Fruit fly (Drosophila melanogaster) whole organism, embryonic: Measurements from ENCODE around the gene veli.

Experiments used
- Atf-2 ChIP-seq: fragments of 200-800 bp; sonication (Bioruptor generic); optimal IDR thresholded peaks from 2 replicates; lab custom pipeline; 2016; ENCODE audit warnings: missing biosample characterization, missing genetic modification characterization
- Atf6 ChIP-seq: fragments of 200-800 bp; sonication (Bioruptor generic); IDR thresholded peaks from 2 replicates; pipeline ENCODE4 v1.3.6; 2022; ENCODE audit warnings: missing biosample characterization, missing genetic modification characterization
- Bdp1 ChIP-seq: fragments of 200-800 bp; sonication (Bioruptor generic); optimal IDR thresholded peaks from 3 replicates; lab custom pipeline; 2016; ENCODE audit warnings: missing biosample characterization, missing genetic modification characterization
- CG10321 ChIP-seq: fragments of 200-800 bp; sonication (Bioruptor generic); IDR thresholded peaks from 2 replicates; pipeline ENCODE4 v1.3.6; 2022; ENCODE audit warnings: missing biosample characterization, missing genetic modification characterization
- CG10462 ChIP-seq: fragments of 200-800 bp; sonication (Bioruptor generic); optimal IDR thresholded peaks from 2 replicates; lab custom pipeline; 2016; ENCODE audit warnings: missing biosample characterization, missing genetic modification characterization
- CG11723 ChIP-seq: fragments of 200-800 bp; sonication (Bioruptor generic); optimal IDR thresholded peaks from 2 replicates; lab custom pipeline; 2017; ENCODE audit warnings: missing biosample characterization, mild to moderate bottlenecking, missing genetic modification characterization
- CG1233 ChIP-seq: fragments of 200-800 bp; sonication (Bioruptor generic); optimal IDR thresholded peaks from 4 replicates; lab custom pipeline; 2018; ENCODE audit warnings: missing biosample characterization, mild to moderate bottlenecking, missing genetic modification characterization
- CG12769 ChIP-seq: fragments of 200-800 bp; sonication (Bioruptor generic); optimal IDR thresholded peaks from 2 replicates; lab custom pipeline; 2019; ENCODE audit warnings: missing biosample characterization, mild to moderate bottlenecking, missing genetic modification characterization, moderate library complexity
- CG14050 ChIP-seq: fragments of 200-800 bp; sonication (Bioruptor generic); IDR thresholded peaks from 3 replicates; pipeline ENCODE4 v1.3.6; 2022; ENCODE audit warnings: missing biosample characterization, missing genetic modification characterization
- CG14441 ChIP-seq: fragments of 200-800 bp; sonication (Bioruptor generic); IDR thresholded peaks from 2 replicates; pipeline ENCODE4 v1.3.6; 2022; ENCODE audit warnings: missing biosample characterization, missing genetic modification characterization
- CG14667 ChIP-seq: fragments of 200-800 bp; sonication (Bioruptor generic); IDR thresholded peaks from 2 replicates; pipeline ENCODE4 v1.3.6; 2022; ENCODE audit warnings: missing biosample characterization, missing genetic modification characterization
- CG15479 ChIP-seq: fragments of 200-800 bp; sonication (Bioruptor generic); optimal IDR thresholded peaks from 3 replicates; lab custom pipeline; 2019; ENCODE audit warnings: missing biosample characterization, mild to moderate bottlenecking, missing genetic modification characterization, moderate library complexity
- CG1602 ChIP-seq: fragments of 200-800 bp; sonication (Bioruptor generic); optimal IDR thresholded peaks from 3 replicates; lab custom pipeline; 2016; ENCODE audit warnings: missing biosample characterization, missing genetic modification characterization
- CG16813 ChIP-seq: fragments of 200-800 bp; sonication (Bioruptor generic); IDR thresholded peaks from 3 replicates; pipeline ENCODE4 v1.3.6; 2022; ENCODE audit warnings: missing biosample characterization, missing genetic modification characterization; ENCODE audit not compliant: partially characterized antibody
- CG17328 ChIP-seq: fragments of 200-800 bp; sonication (Bioruptor generic); IDR thresholded peaks from 2 replicates; pipeline ENCODE4 v1.3.6; 2022; ENCODE audit warnings: missing biosample characterization, missing genetic modification characterization
- CG30020 ChIP-seq: fragments of 200-800 bp; optimal IDR thresholded peaks from 2 replicates; lab custom pipeline; 2019; ENCODE audit warnings: missing biosample characterization, mild to moderate bottlenecking, missing genetic modification characterization, moderate library complexity
- CG30403 ChIP-seq: fragments of 200-800 bp; sonication (Bioruptor generic); optimal IDR thresholded peaks from 3 replicates; lab custom pipeline; 2016; ENCODE audit warnings: missing biosample characterization, missing genetic modification characterization
- CG31388 ChIP-seq: fragments of 200-800 bp; sonication (Bioruptor generic); optimal IDR thresholded peaks from 2 replicates; lab custom pipeline; 2016; ENCODE audit warnings: missing biosample characterization, missing genetic modification characterization
- CG3281 ChIP-seq: fragments of 200-800 bp; sonication (Bioruptor generic); optimal IDR thresholded peaks from 3 replicates; lab custom pipeline; 2017; ENCODE audit warnings: missing biosample characterization, mild to moderate bottlenecking, missing genetic modification characterization
- CG33213 ChIP-seq: fragments of 200-800 bp; sonication (Bioruptor generic); optimal IDR thresholded peaks from 3 replicates; lab custom pipeline; 2016; ENCODE audit warnings: missing biosample characterization, missing genetic modification characterization
- CG3726 ChIP-seq: fragments of 200-800 bp; sonication (Bioruptor generic); IDR thresholded peaks from 3 replicates; pipeline ENCODE4, ENCODE4 v1.3.6; 2022; ENCODE audit warnings: missing biosample characterization, missing genetic modification characterization
- CG4404 ChIP-seq: fragments of 200-800 bp; sonication (Bioruptor generic); IDR thresholded peaks from 2 replicates; pipeline ENCODE4 v1.3.6; 2022; ENCODE audit warnings: missing biosample characterization, missing genetic modification characterization
- CG7357 ChIP-seq: fragments of 200-800 bp; sonication (Bioruptor generic); IDR thresholded peaks from 3 replicates; pipeline ENCODE4 v1.3.6; 2022; ENCODE audit warnings: missing biosample characterization, missing genetic modification characterization
- CG7372 ChIP-seq: fragments of 200-800 bp; sonication (Bioruptor generic); IDR thresholded peaks from 2 replicates; pipeline ENCODE4 v1.3.6; 2022; ENCODE audit warnings: missing biosample characterization, missing genetic modification characterization
- Camta ChIP-seq: fragments of 200-800 bp; sonication (Bioruptor generic); optimal IDR thresholded peaks from 2 replicates; lab custom pipeline; 2016; ENCODE audit warnings: missing biosample characterization, missing genetic modification characterization
- CkIIα-i1 ChIP-seq: fragments of 200-800 bp; sonication (Bioruptor generic); IDR thresholded peaks from 2 replicates; pipeline ENCODE4 v1.3.6; 2022; ENCODE audit warnings: missing biosample characterization, missing genetic modification characterization
- Dad ChIP-seq: fragments of 200-800 bp; sonication (Bioruptor generic); optimal IDR thresholded peaks from 3 replicates; lab custom pipeline; 2016; ENCODE audit warnings: missing biosample characterization, missing genetic modification characterization
- Ets97D ChIP-seq: fragments of 200-800 bp; sonication (Bioruptor generic); optimal IDR thresholded peaks from 3 replicates; lab custom pipeline; 2016; ENCODE audit warnings: missing biosample characterization, missing genetic modification characterization
- Fer2 ChIP-seq: fragments of 200-800 bp; sonication (Bioruptor generic); optimal IDR thresholded peaks from 2 replicates; lab custom pipeline; 2018; ENCODE audit warnings: missing biosample characterization, mild to moderate bottlenecking, missing genetic modification characterization, moderate library complexity
- Fer3 ChIP-seq: fragments of 200-800 bp; sonication (Bioruptor generic); optimal IDR thresholded peaks from 2 replicates; lab custom pipeline; 2018; ENCODE audit warnings: missing biosample characterization, mild to moderate bottlenecking, missing genetic modification characterization, moderate library complexity
- H2.0 ChIP-seq: fragments of 200-800 bp; sonication (Bioruptor generic); IDR thresholded peaks from 2 replicates; pipeline ENCODE4 v1.3.6; 2022; ENCODE audit warnings: missing biosample characterization, missing genetic modification characterization
- HLH54F ChIP-seq: fragments of 200-800 bp; sonication (Bioruptor generic); optimal IDR thresholded peaks from 3 replicates; lab custom pipeline; 2016; ENCODE audit warnings: missing biosample characterization, missing genetic modification characterization
- HmgD ChIP-seq: fragments of 200-800 bp; sonication (Bioruptor generic); optimal IDR thresholded peaks from 3 replicates; lab custom pipeline; 2016; ENCODE audit warnings: missing biosample characterization, missing genetic modification characterization
- NK7.1 ChIP-seq: fragments of 200-800 bp; sonication (Bioruptor generic); optimal IDR thresholded peaks from 3 replicates; lab custom pipeline; 2016; ENCODE audit warnings: missing biosample characterization, missing genetic modification characterization
- bab2 ChIP-seq: fragments of 200-800 bp; sonication (Bioruptor generic); optimal IDR thresholded peaks from 2 replicates; lab custom pipeline; 2016; ENCODE audit warnings: missing biosample characterization, missing genetic modification characterization
- cad ChIP-seq: fragments of >200 bp; optimal IDR thresholded peaks from 2 replicates; lab custom pipeline; 2017; ENCODE audit warnings: missing biosample characterization, missing genetic modification characterization
- chif ChIP-seq, 2 experiments: fragments of 200-800 bp; sonication (Bioruptor generic); optimal IDR thresholded peaks; 3 replicates each; lab custom pipeline; 2016; ENCODE audit warnings: missing biosample characterization in 2 of 2, missing genetic modification characterization in 2 of 2
- dimm ChIP-seq: fragments of 200-800 bp; sonication (Bioruptor generic); IDR thresholded peaks from 2 replicates; pipeline ENCODE4 v1.3.6; 2022; ENCODE audit warnings: missing biosample characterization, missing genetic modification characterization
- dmrt99B ChIP-seq: fragments of 200-800 bp; sonication (Bioruptor generic); optimal IDR thresholded peaks from 2 replicates; lab custom pipeline; 2018; ENCODE audit warnings: missing biosample characterization, mild to moderate bottlenecking, missing genetic modification characterization, moderate library complexity
- fd102C ChIP-seq: fragments of 200-800 bp; sonication (Bioruptor generic); optimal IDR thresholded peaks from 2 replicates; lab custom pipeline; 2018; ENCODE audit warnings: missing biosample characterization, mild to moderate bottlenecking, missing genetic modification characterization, moderate library complexity
- ftz-f1 ChIP-seq: fragments of 200-800 bp; sonication (Bioruptor generic); optimal IDR thresholded peaks from 2 replicates; lab custom pipeline; 2016; ENCODE audit warnings: missing biosample characterization, missing genetic modification characterization
- fu2 ChIP-seq: fragments of 200-800 bp; sonication (Bioruptor generic); optimal IDR thresholded peaks from 2 replicates; lab custom pipeline; 2016; ENCODE audit warnings: missing biosample characterization, missing genetic modification characterization
- gce ChIP-seq: fragments of 200-800 bp; sonication (Bioruptor generic); IDR thresholded peaks from 3 replicates; pipeline ENCODE4 v1.3.6; 2022; ENCODE audit warnings: missing biosample characterization, missing genetic modification characterization
- hb ChIP-seq: fragments of 200-800 bp; sonication (Bioruptor generic); IDR thresholded peaks from 3 replicates; pipeline ENCODE4 v1.3.6; 2022; ENCODE audit warnings: missing biosample characterization, missing genetic modification characterization; ENCODE audit not compliant: partially characterized antibody
- knrl ChIP-seq: fragments of 200-800 bp; sonication (Bioruptor generic); IDR thresholded peaks from 3 replicates; pipeline ENCODE4 v1.3.6; 2022; ENCODE audit warnings: missing biosample characterization, missing genetic modification characterization; ENCODE audit not compliant: partially characterized antibody
- mld ChIP-seq: fragments of 200-800 bp; sonication (Bioruptor generic); IDR thresholded peaks from 3 replicates; pipeline ENCODE4 v1.3.6; 2022; ENCODE audit warnings: missing biosample characterization, missing genetic modification characterization; ENCODE audit not compliant: partially characterized antibody
- pzg ChIP-seq: fragments of 200-800 bp; sonication (Bioruptor generic); optimal IDR thresholded peaks from 3 replicates; lab custom pipeline; 2018; ENCODE audit warnings: missing biosample characterization, mild to moderate bottlenecking, missing genetic modification characterization, moderate library complexity
- ro ChIP-seq: fragments of 200-800 bp; sonication (Bioruptor generic); IDR thresholded peaks from 2 replicates; pipeline ENCODE4 v1.3.6; 2022; ENCODE audit warnings: missing biosample characterization, missing genetic modification characterization
- stwl ChIP-seq: fragments of 200-800 bp; sonication (Bioruptor generic); optimal IDR thresholded peaks from 3 replicates; lab custom pipeline; 2018; ENCODE audit warnings: missing biosample characterization, mild to moderate bottlenecking, missing genetic modification characterization, moderate library complexity
- tio ChIP-seq: fragments of 200-800 bp; sonication (Bioruptor generic); optimal IDR thresholded peaks from 2 replicates; lab custom pipeline; 2017; ENCODE audit warnings: missing biosample characterization, missing genetic modification characterization, inconsistent platforms
- ttk ChIP-seq: fragments of 200-800 bp; sonication (Bioruptor generic); IDR thresholded peaks from 2 replicates; pipeline ENCODE4 v2.1.2; 2022; ENCODE audit warnings: missing biosample characterization, missing genetic modification characterization
- zfh1 ChIP-seq: fragments of 200-800 bp; sonication (Bioruptor generic); IDR thresholded peaks from 3 replicates; pipeline ENCODE4 v1.3.6; 2022; ENCODE audit warnings: missing biosample characterization, missing genetic modification characterization

veli gene

DNA sequence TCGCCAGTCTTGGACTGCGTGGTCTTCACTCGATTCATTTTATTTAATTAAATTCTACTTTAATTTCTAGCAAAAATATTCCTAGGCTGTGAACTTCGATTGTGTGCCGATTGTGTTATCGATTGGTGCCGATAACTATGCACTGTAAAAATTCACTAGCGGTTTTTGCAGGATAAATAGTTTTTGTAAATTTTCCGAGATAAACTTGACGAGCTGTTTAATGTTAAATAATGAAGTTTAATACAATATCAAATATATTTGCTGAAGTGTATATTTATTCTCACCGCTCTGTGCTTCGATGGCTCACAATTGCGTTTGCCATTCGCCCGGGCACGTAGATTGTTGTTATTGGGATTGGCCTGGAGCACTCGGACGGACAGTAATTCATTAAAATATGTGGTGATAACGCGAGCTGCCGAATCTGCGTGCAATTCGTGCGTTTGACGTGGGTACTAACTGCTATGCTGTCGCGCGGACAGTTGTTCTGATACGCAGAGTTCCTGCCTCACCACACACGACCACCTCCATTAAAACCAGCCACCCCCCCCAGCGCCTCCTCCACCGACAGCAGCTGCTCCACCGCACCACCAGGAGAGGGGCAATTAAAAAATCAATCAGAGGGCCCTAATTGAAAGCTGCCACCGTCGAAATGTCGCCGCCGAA lies 40.4 kb downstream of the veli start, which contains the start of the genes EMC6 and Hr96 (continued):
- TF ChIP-seq cad (GFP tag; lab: Kevin White, UChicago) (no peak), dimm (GFP tag; lab: Robert Waterston, UW) (peak; percentile 75), Ets97D (GFP tag; lab: Kevin White, UChicago) (peak; percentile 93), Fer3 (tag; lab: Kevin White, UChicago) (peak; percentile 94), gce (peak; percentile 76), CG1233 (GFP tag; lab: Kevin White, UChicago) (peak; percentile 87), zfh1 (GFP tag; lab: Robert Waterston, UW) (peak; percentile 96), Dad (GFP tag; lab: Kevin White, UChicago) (peak; percentile 95), CkIIα-i1 (GFP tag; lab: Robert Waterston, UW) (peak; percentile 45; the same call in 1 of the 2 replicates), CG14050 (GFP tag; lab: Robert Waterston, UW) (peak; percentile 91), Atf-2 (peak; percentile 90), Camta (GFP tag; lab: Kevin White, UChicago) (peak; percentile 93), Fer2 (tag; lab: Kevin White, UChicago) (peak; percentile 90), CG7357 (GFP tag; lab: Robert Waterston, UW) (peak; percentile 82), Bdp1 (peak; percentile 85), CG15479 (GFP tag; lab: Kevin White, UChicago) (no peak), CG16813 (GFP tag; lab: Robert Waterston, UW) (peak; percentile 74), chif (GFP tag; optimal IDR thresholded peaks at IDR 0.05; lab: Kevin White, UChicago) (peak; percentile 89 to 94), CG30403 (GFP tag; lab: Kevin White, UChicago) (peak; percentile 97), HLH54F (GFP tag; lab: Kevin White, UChicago) (peak; percentile 96), CG10462 (GFP tag; lab: Kevin White, UChicago) (peak; percentile 88), fu2 (GFP tag; lab: Kevin White, UChicago) (peak; percentile 83), CG14441 (GFP tag; lab: Robert Waterston, UW) (peak; percentile 93), CG10321 (GFP tag; lab: Robert Waterston, UW) (peak; percentile 75), hb (GFP tag; lab: Robert Waterston, UW) (peak; percentile 61; the same call in 2 of the 3 replicates), CG7372 (peak; percentile 91), ttk (GFP tag; lab: Robert Waterston, UW) (peak; percentile 93), CG1602 (GFP tag; lab: Kevin White, UChicago) (peak; percentile 93), stwl (peak; percentile 80), CG30020 (tag; lab: Kevin White, UChicago) (peak; percentile 79), H2.0 (peak; percentile 90), CG3726 (GFP tag; lab: Robert Waterston, UW) (peak; percentile 89), CG11723 (GFP tag; lab: Kevin White, UChicago) (no peak), ftz-f1 (peak; percentile 78), knrl (GFP tag; lab: Robert Waterston, UW) (peak; percentile 69), fd102C (GFP tag; lab: Kevin White, UChicago) (peak; percentile 63), CG17328 (peak; percentile 93), dmrt99B (tag; lab: Kevin White, UChicago) (no peak), HmgD (GFP tag; lab: Kevin White, UChicago) (peak; percentile 55), CG4404 (GFP tag; lab: Robert Waterston, UW) (peak; percentile 85)
- TF ChIP-seq, all 482 proteins: peak for 438

DNA sequence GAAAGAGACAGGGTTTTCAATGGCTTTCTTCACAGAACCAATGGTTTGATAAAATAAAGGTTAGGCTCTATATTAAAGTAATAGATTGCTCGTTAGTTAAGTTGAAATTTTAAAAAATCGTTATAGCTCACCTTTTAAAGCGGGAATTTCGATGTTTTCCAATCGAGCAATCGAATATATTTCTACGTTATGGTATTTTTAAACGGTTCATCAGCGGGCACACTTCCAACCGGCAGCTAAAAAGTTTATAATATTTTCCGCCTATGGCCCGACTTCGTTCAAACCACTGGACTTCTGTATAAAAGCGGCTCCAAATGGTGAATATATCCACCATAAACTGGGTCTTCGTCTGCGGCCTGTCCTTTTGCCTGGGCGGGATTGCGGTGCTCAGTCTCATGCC lies 42.3 kb downstream of the veli start, which contains the start of gene beta4GalT7:
TSS of gene beta4GalT7 (plus strand) at position 201 of the 400 bp plus-strand sequence.
- TF ChIP-seq NK7.1 (GFP tag; lab: Kevin White, UChicago) (no peak), CG3281 (GFP tag; lab: Kevin White, UChicago) (no peak), pzg (GFP tag; lab: Kevin White, UChicago) (peak; percentile 57), CG14667 (GFP tag; lab: Robert Waterston, UW) (no peak), mld (GFP tag; lab: Robert Waterston, UW) (no peak), ro (GFP tag; lab: Robert Waterston, UW) (no peak), bab2 (GFP tag; lab: Kevin White, UChicago) (no peak), CG33213 (GFP tag; lab: Kevin White, UChicago) (no peak), CG12769 (no peak), Atf6 (GFP tag; lab: Robert Waterston, UW) (no peak), tio (GFP tag; lab: Kevin White, UChicago) (no peak), CG31388 (no peak)
